Fruit fly (Drosophila melanogaster) whole organism: ENCODE results near the gene CCAP.

Experiments
- CG8478 ChIP-seq: fragments of >200 bp; optimal IDR thresholded peaks from 2 replicates; lab custom pipeline; 2018; ENCODE audit warnings: inconsistent platforms
- pan ChIP-seq: fragments of >200 bp; optimal IDR thresholded peaks from 2 replicates; lab custom pipeline; 2017
- psq ChIP-seq: fragments of >200 bp; optimal IDR thresholded peaks from 2 replicates; lab custom pipeline; 2017

DNA sequence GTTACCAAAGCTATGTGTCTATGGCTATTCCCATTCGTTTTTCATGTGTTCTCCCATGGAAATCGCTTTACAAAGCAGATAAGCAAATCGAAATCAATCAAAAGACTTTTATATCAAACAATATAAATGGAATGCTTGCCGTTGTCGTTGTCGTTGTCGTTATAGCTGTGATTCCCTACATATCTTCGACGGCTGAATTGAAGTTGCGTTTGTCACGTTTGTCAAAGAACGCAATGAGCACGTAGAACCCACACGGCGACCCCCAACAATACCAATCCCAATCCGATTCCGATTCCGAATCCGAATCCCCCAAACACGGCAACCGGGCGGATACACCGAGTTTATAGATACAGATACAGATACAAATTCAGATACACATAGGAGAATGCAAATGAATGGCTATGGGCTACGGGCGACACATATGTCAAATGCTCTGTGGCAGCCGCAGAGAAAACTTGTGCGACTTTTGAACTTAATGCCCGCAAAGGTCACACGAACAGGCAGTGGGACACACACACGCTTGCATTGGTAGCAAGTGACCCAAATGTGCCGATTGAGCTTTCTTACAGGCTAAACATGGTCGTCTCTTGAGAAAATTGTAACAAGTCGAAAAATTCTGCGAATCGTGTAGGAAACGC is 32.0 kb downstream of the CCAP start:
- TF ChIP-seq CG8478 (lab: Kevin White, UChicago) (no peak), pan (no peak), psq (lab: Kevin White, UChicago) (no peak)
